Fruit fly (Drosophila melanogaster): Measurements from ENCODE around the gene 5PtaseI.
A peak's percentile ranks its signal among the peaks of the same experiment; 100 is the strongest.

The 5PtaseI gene

DNA sequence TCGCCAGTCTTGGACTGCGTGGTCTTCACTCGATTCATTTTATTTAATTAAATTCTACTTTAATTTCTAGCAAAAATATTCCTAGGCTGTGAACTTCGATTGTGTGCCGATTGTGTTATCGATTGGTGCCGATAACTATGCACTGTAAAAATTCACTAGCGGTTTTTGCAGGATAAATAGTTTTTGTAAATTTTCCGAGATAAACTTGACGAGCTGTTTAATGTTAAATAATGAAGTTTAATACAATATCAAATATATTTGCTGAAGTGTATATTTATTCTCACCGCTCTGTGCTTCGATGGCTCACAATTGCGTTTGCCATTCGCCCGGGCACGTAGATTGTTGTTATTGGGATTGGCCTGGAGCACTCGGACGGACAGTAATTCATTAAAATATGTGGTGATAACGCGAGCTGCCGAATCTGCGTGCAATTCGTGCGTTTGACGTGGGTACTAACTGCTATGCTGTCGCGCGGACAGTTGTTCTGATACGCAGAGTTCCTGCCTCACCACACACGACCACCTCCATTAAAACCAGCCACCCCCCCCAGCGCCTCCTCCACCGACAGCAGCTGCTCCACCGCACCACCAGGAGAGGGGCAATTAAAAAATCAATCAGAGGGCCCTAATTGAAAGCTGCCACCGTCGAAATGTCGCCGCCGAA is 19.9 kb downstream of the 5PtaseI start, which contains the start of the genes EMC6 and Hr96 (continued):
- TF ChIP-seq Hr38 (GFP tag; optimal IDR thresholded peaks at IDR 0.05): peak; percentile 54
- no peak for TF ChIP-seq fkh (GFP tag; optimal IDR thresholded peaks at IDR 0.05)
- peak; percentile 87 for TF ChIP-seq CG8319 (GFP tag; optimal IDR thresholded peaks at IDR 0.05)
- peak; percentile 92 for TF ChIP-seq Hr39 (GFP tag; optimal IDR thresholded peaks at IDR 0.05)
- peak; percentile 77 for TF ChIP-seq dac (GFP tag; optimal IDR thresholded peaks at IDR 0.05)
- no peak for TF ChIP-seq CG6808 (GFP tag; optimal IDR thresholded peaks at IDR 0.05)
- peak; percentile 88 for TF ChIP-seq CG6792 (GFP tag; optimal IDR thresholded peaks at IDR 0.05)
- TF ChIP-seq Sox14 (GFP tag; optimal IDR thresholded peaks at IDR 0.05): peak; percentile 93
- TF ChIP-seq Eip93F (GFP tag; optimal IDR thresholded peaks at IDR 0.05): peak; percentile 83
- peak; percentile 94 for TF ChIP-seq eg (GFP tag; IDR thresholded peaks at IDR 0.05)
- peak; percentile 93 for TF ChIP-seq Sox102F (GFP tag; optimal IDR thresholded peaks at IDR 0.05)
- TF ChIP-seq ss (GFP tag; optimal IDR thresholded peaks at IDR 0.05): peak in 1 of 2 experiments; percentile 84
- peak; percentile 94 for TF ChIP-seq acj6 (GFP tag; optimal IDR thresholded peaks at IDR 0.05)
- TF ChIP-seq CG10631 (GFP tag; optimal IDR thresholded peaks at IDR 0.05): peak; percentile 93
- TF ChIP-seq Met (GFP tag; optimal IDR thresholded peaks at IDR 0.05): peak; percentile 93
- TF ChIP-seq pdm3 (GFP tag; optimal IDR thresholded peaks at IDR 0.05): peak; percentile 95
- TF ChIP-seq CG7368 (GFP tag; optimal IDR thresholded peaks at IDR 0.05): peak; percentile 85
- peak; percentile 93 for TF ChIP-seq Eip75B (GFP tag; optimal IDR thresholded peaks at IDR 0.05)
- TF ChIP-seq CG1621 (tag; optimal IDR thresholded peaks at IDR 0.05): peak; percentile 97
- peak; percentile 87 for TF ChIP-seq CG11762 (GFP tag; optimal IDR thresholded peaks at IDR 0.05; ENCODE audit: insufficient read depth)
- TF ChIP-seq CG3919 (GFP tag; optimal IDR thresholded peaks at IDR 0.05): peak; percentile 94
- TF ChIP-seq CG4318 (GFP tag; optimal IDR thresholded peaks at IDR 0.05): no peak
- TF ChIP-seq CG31627 (GFP tag; optimal IDR thresholded peaks at IDR 0.05): peak; percentile 93
- TF ChIP-seq cyc (GFP tag; optimal IDR thresholded peaks at IDR 0.05): peak; percentile 94
- peak; percentile 87 for TF ChIP-seq Sox15 (GFP tag; optimal IDR thresholded peaks at IDR 0.05)
- peak; percentile 89 for TF ChIP-seq CG11294 (GFP tag; IDR thresholded peaks at IDR 0.05)
- no peak for TF ChIP-seq CG32006 (GFP tag; optimal IDR thresholded peaks at IDR 0.05)
- peak; percentile 81 for TF ChIP-seq dsx (GFP tag; optimal IDR thresholded peaks at IDR 0.05; ENCODE audit: poor library complexity, severe bottlenecking)
- peak; percentile 98 for TF ChIP-seq svp (GFP tag)
- peak; percentile 73 for TF ChIP-seq CG6854 (GFP tag; optimal IDR thresholded peaks at IDR 0.05)
- peak; percentile 75 for TF ChIP-seq spab (GFP tag; optimal IDR thresholded peaks at IDR 0.05)

DNA sequence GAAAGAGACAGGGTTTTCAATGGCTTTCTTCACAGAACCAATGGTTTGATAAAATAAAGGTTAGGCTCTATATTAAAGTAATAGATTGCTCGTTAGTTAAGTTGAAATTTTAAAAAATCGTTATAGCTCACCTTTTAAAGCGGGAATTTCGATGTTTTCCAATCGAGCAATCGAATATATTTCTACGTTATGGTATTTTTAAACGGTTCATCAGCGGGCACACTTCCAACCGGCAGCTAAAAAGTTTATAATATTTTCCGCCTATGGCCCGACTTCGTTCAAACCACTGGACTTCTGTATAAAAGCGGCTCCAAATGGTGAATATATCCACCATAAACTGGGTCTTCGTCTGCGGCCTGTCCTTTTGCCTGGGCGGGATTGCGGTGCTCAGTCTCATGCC is 21.9 kb downstream of the 5PtaseI start, which contains the start of gene beta4GalT7:
Gene beta4GalT7 (plus strand): TSS at position 201 of the 400 bp plus-strand sequence.
- TF ChIP-seq CG6276 (GFP tag; optimal IDR thresholded peaks at IDR 0.05): no peak
- no peak for TF ChIP-seq CG8632 (GFP tag; optimal IDR thresholded peaks at IDR 0.05)

DNA sequence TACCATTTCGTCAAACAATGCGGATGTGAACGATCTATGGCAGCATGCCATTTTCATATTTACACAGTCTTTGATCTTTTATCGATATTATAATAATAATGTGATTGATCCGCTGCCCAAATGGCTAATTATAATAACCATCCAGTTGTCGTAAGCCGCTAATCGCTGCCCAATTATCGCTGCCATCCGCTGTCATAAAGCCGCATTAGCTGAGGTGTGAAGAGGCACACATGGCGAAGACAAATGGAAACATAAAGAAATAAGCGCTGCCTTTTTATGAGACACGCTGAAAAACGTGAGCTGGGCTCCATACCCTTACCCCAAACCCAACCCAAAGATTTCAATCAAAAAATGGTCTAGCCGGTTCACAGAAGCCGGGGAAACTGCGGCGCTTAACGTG is 32.9 kb downstream of the 5PtaseI start:
- TF ChIP-seq Smox (GFP tag; optimal IDR thresholded peaks at IDR 0.05): no peak
- TF ChIP-seq fkh (GFP tag; optimal IDR thresholded peaks at IDR 0.05): no peak
- no peak for TF ChIP-seq Blimp-1 (GFP tag; optimal IDR thresholded peaks at IDR 0.05)
- TF ChIP-seq CG6792 (GFP tag; optimal IDR thresholded peaks at IDR 0.05): no peak
- no peak for TF ChIP-seq CG8319 (GFP tag; optimal IDR thresholded peaks at IDR 0.05)
- no peak for TF ChIP-seq vri (GFP tag; optimal IDR thresholded peaks at IDR 0.05)
- no peak for TF ChIP-seq Sox14 (GFP tag; optimal IDR thresholded peaks at IDR 0.05)
- no peak for TF ChIP-seq CG16779 (tag; optimal IDR thresholded peaks at IDR 0.05)
- no peak for TF ChIP-seq salr (GFP tag; optimal IDR thresholded peaks at IDR 0.05)
- TF ChIP-seq CG8632 (GFP tag; optimal IDR thresholded peaks at IDR 0.05): no peak
- no peak for TF ChIP-seq Ets21C (GFP tag; optimal IDR thresholded peaks at IDR 0.05)
- TF ChIP-seq CG8119 (GFP tag; IDR thresholded peaks at IDR 0.05): no peak
